Fruit fly (Drosophila melanogaster) whole organism, adult: ENCODE measurements around the gene Porin2.

Experiments used
- CG1620 ChIP-seq: fragments of 200-800 bp; sonication (Bioruptor generic); optimal IDR thresholded peaks from 2 replicates; lab custom pipeline; 2016; ENCODE audit warnings: missing biosample characterization, missing genetic modification characterization
- bab1 ChIP-seq: fragments of 200-800 bp; sonication (Bioruptor generic); optimal IDR thresholded peaks from 3 replicates; lab custom pipeline; 2019; ENCODE audit warnings: missing biosample characterization, mild to moderate bottlenecking, missing genetic modification characterization, moderate library complexity
- kay ChIP-seq: fragments of 200-800 bp; sonication (Bioruptor generic); peaks from one replicate; lab custom pipeline; 2016; ENCODE audit warnings: missing biosample characterization, missing genetic modification characterization, borderline replicate concordance
- tj ChIP-seq: fragments of 200-800 bp; sonication (Bioruptor generic); optimal IDR thresholded peaks from 3 replicates; lab custom pipeline; 2017; ENCODE audit warnings: missing biosample characterization, mild to moderate bottlenecking, missing genetic modification characterization, moderate library complexity

DNA sequence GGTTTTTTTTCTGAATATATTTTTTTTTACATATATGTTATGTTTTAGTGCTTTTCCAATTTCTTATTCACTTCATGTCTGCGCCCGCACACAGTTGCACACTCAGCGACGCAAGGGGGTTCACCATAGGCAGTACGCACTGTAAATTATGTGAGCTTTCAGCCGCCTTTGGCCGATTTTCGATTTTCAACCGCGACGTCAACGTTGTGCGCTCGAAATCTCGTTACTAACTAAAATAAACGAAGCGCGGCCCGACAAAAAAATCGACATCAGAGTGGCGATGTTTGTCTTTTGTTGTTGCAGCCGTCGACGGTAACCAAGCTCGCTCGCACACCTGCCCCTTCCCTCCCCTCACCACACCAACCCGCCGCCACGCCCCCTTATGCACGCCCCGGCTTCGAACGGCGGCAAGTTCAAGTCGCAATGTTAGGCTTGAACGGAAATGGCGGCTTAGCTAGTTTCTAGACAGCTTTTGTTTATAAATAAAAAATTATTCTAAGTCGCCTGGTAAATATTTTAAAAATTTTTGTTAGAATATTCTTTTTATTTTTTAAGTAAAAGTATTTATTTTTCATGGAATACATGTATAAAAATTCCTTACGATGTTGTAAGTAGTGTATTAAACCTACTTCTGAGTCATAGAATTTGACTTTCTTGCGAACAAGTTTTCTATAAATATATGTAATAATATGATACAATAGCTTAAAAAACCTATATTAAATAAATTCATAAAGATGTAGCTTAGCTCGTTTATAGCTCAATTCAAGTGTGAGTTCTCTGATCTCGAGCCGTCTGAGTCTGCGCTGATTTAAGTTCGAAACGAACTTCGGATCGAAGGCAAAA lies 45.7 kb downstream of the Porin2 start, which contains the start of gene CG31869:
- TF ChIP-seq CG1620, result no peak
- TF ChIP-seq tj (GFP tag; lab: Kevin White, UChicago), result peak; percentile 30
- TF ChIP-seq bab1 (GFP tag; lab: Kevin White, UChicago), result no peak
- no peak for TF ChIP-seq kay (GFP tag; lab: Kevin White, UChicago)
